Worm (Caenorhabditis elegans) whole organism, L1 larva: ENCODE data around the gene picd-1.

Experiments used
- aly-2 ChIP-seq: fragments of 150-350 bp; optimal IDR thresholded peaks from 2 replicates; lab custom pipeline; 2014; ENCODE audit warnings: missing biosample characterization, missing genetic modification characterization
- ceh-82 ChIP-seq, 3 experiments: fragments of 150-350 bp in 1 of 3; sonication (generic microtip) in 2 of 3; optimal IDR thresholded peaks; 2 replicates each; lab custom pipeline; 2014 to 2017; ENCODE audit warnings: missing biosample characterization in 3 of 3, missing genetic modification characterization in 3 of 3
- efl-1 ChIP-seq, 4 experiments: fragments of 150-350 bp; optimal IDR thresholded peaks in 3 of 4; peaks in 1 of 4; 1 replicate in 1 of 4; 2 replicates in 3 of 4; lab custom pipeline; 2014; ENCODE audit warnings: missing biosample characterization in 2 of 4, missing genetic modification characterization in 2 of 4, missing genetic modification reagents in 2 of 4
- lir-3 ChIP-seq: sonication (generic microtip); optimal IDR thresholded peaks from 2 replicates; lab custom pipeline; 2016; ENCODE audit warnings: mild to moderate bottlenecking, missing genetic modification characterization, moderate library complexity, missing compliant biosample characterization; ENCODE audit not compliant: poor library complexity
- nhr-77 ChIP-seq: fragments of 150-350 bp; optimal IDR thresholded peaks from 2 replicates; lab custom pipeline; 2014; ENCODE audit warnings: missing biosample characterization, missing genetic modification characterization
- unc-130 ChIP-seq: fragments of 150-350 bp; optimal IDR thresholded peaks from 2 replicates; lab custom pipeline; 2017; ENCODE audit warnings: missing biosample characterization, missing genetic modification characterization, inconsistent platforms

DNA sequence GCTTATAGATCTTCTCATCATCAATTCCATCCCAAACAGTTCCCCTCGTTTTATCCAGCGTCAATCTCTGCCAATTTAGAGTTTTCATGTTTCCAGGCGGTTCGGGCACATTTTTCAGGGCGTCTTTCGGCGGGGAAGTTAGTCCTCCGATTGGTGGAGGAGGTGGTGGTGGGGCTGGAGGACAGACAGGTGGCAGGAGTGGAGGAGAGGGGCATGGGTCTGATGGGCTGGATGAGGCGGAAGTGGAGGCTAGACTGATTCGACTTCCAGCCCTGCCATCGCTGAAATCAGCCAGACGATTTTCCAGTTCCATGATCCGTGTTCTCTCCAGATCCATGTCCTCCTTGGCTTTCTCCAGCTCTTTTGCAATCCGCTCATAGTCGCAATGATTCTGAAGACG, 36.5 kb upstream of the picd-1 start:
- TF ChIP-seq lir-3 (tag; lab: Kevin White, UChicago) (no peak), aly-2 (tag; lab: Kevin White, UChicago) (no peak), ceh-82 (tag; optimal IDR thresholded peaks at IDR 0.05; lab: Kevin White, UChicago) (no peak), unc-130 (tag; lab: Kevin White, UChicago) (no peak), efl-1 (optimal IDR thresholded peaks at IDR 0.05; lab: Kevin White, UChicago) (no peak), efl-1 (GFP tag; optimal IDR thresholded peaks at IDR 0.05 in 1 of 2; lab: Kevin White, UChicago) (peak in 1 of 2 experiments; percentile 10), nhr-77 (tag; lab: Kevin White, UChicago) (no peak)
